Worm (Caenorhabditis elegans): ENCODE measurements around the gene ndus-8.

Gene ndus-8

DNA sequence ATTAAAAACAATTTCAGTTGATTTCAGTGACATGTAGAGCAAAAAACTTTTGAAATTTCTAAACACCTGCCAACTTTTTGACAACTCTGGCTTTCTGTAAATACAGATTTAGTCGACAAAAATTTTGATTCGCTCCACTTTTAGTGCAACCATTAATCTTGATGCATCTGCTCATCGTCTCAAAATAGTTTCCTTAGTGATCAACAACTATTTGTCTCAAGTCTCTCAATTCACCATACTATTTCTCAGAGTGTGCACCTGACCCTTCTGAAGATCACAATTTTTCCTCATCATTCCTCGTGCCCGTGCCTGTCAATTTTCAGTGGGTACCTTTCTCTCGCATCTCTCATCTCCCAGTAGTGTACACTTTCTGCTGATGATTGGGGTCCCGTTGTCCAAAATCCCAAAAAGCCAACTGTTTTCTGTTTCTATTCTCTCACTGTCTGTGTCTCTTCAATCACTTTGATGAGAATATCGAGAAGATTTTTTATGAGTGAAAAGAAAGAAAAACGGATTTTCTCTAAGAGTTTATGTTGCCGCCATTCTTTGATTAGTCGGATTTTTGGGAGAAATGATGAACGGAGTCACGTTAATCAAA lies 17.0 kb downstream of the ndus-8 start (continued):
- peak; percentile 28 for TF ChIP-seq C16A3.4 (tag; optimal IDR thresholded peaks at IDR 0.05)
- TF ChIP-seq nhr-47 (tag; optimal IDR thresholded peaks at IDR 0.05) = peak; percentile 39
- TF ChIP-seq fos-1 (tag; optimal IDR thresholded peaks at IDR 0.05) = no peak
- no peak for TF ChIP-seq pqm-1 (tag; optimal IDR thresholded peaks at IDR 0.05)
- TF ChIP-seq dsc-1 (tag; optimal IDR thresholded peaks at IDR 0.05) = peak; percentile 43
- peak; percentile 67 for TF ChIP-seq unc-98 (GFP tag; IDR thresholded peaks at IDR 0.05)
- TF ChIP-seq dpl-1 (GFP tag; optimal IDR thresholded peaks at IDR 0.05) = peak; percentile 5 to 30 (median 19)
- peak; percentile 79 for TF ChIP-seq nhr-19 (GFP tag; conservative IDR thresholded peaks at IDR 0.05)
- TF ChIP-seq nhr-71 (tag; optimal IDR thresholded peaks at IDR 0.05) = peak; percentile 94
- TF ChIP-seq isw-1 (GFP tag; IDR thresholded peaks at IDR 0.05) = no peak
- TF ChIP-seq mdl-1 (tag; optimal IDR thresholded peaks at IDR 0.05) = peak in 1 of 2 experiments; percentile 14
- TF ChIP-seq zag-1 (tag; optimal IDR thresholded peaks at IDR 0.05) = no peak
- TF ChIP-seq ceh-82 (tag; optimal IDR thresholded peaks at IDR 0.05) = no peak
- no peak for TF ChIP-seq nhr-28 (tag; optimal IDR thresholded peaks at IDR 0.05)
- TF ChIP-seq lin-15B (tag; optimal IDR thresholded peaks at IDR 0.05) = no peak
- peak; percentile 80 for TF ChIP-seq snu-23 (GFP tag; optimal IDR thresholded peaks at IDR 0.05)
- TF ChIP-seq ces-1 (GFP tag; optimal IDR thresholded peaks at IDR 0.05) = no peak
- TF ChIP-seq lin-39 (tag; optimal IDR thresholded peaks at IDR 0.05) = peak; percentile 63
- no peak for TF ChIP-seq fkh-4 (tag; optimal IDR thresholded peaks at IDR 0.05; ENCODE audit: borderline replicate concordance)
- TF ChIP-seq nhr-20 (tag; optimal IDR thresholded peaks at IDR 0.05) = peak; percentile 77
- TF ChIP-seq aha-1 (tag; optimal IDR thresholded peaks at IDR 0.05) = no peak
- TF ChIP-seq fkh-10 (GFP tag; optimal IDR thresholded peaks at IDR 0.05) = no peak
- no peak for TF ChIP-seq skn-1 (tag; optimal IDR thresholded peaks at IDR 0.05)
- TF ChIP-seq sptf-1 (tag; optimal IDR thresholded peaks at IDR 0.05) = no peak
- no peak for TF ChIP-seq snpc-4 (tag; optimal IDR thresholded peaks at IDR 0.05)
- no peak for TF ChIP-seq ceh-63 (GFP tag; optimal IDR thresholded peaks at IDR 0.05)
- TF ChIP-seq rnt-1 (tag; optimal IDR thresholded peaks at IDR 0.05) = peak; percentile 88
- peak; percentile 74 for TF ChIP-seq blmp-1 (tag; optimal IDR thresholded peaks at IDR 0.05)
- TF ChIP-seq hlh-17 (GFP tag; optimal IDR thresholded peaks at IDR 0.05; ENCODE audit: borderline replicate concordance) = no peak
- no peak for TF ChIP-seq alr-1 (tag; optimal IDR thresholded peaks at IDR 0.05; ENCODE audit: borderline replicate concordance)
- TF ChIP-seq vab-15 (tag; optimal IDR thresholded peaks at IDR 0.05) = peak; percentile 25
- TF ChIP-seq tbx-2 (tag; optimal IDR thresholded peaks at IDR 0.05) = peak; percentile 58
- peak; percentile 40 for TF ChIP-seq lin-13 (GFP tag; optimal IDR thresholded peaks at IDR 0.05)

ce11 chrIII:7216226-7216625 lies 17.8 kb downstream of the ndus-8 start, which contains the start of gene R151.1:
Gene R151.1, plus strand, starts transcription at chrIII:7216526.
- TF ChIP-seq blmp-1 (tag; optimal IDR thresholded peaks at IDR 0.05) (no peak), sup-37 (GFP tag; optimal IDR thresholded peaks at IDR 0.05) (no peak), dpl-1 (GFP tag; optimal IDR thresholded peaks at IDR 0.05) (no peak), tbx-2 (tag; optimal IDR thresholded peaks at IDR 0.05) (no peak)

ce11 chrIII:7215532-7215931 lies 18.5 kb downstream of the ndus-8 start:
- TF ChIP-seq lsy-2 (tag; optimal IDR thresholded peaks at IDR 0.05) (peak in 1 of 2 experiments; percentile 41), snu-23 (GFP tag; optimal IDR thresholded peaks at IDR 0.05) (peak; percentile 9), C04F5.9 (tag; optimal IDR thresholded peaks at IDR 0.05) (no peak), lin-35 (GFP tag; optimal IDR thresholded peaks at IDR 0.05) (peak in 1 of 2 experiments; percentile 13), nhr-71 (tag; optimal IDR thresholded peaks at IDR 0.05) (peak; percentile 49), rnt-1 (tag; optimal IDR thresholded peaks at IDR 0.05) (peak; percentile 63), fos-1 (tag; optimal IDR thresholded peaks at IDR 0.05) (no peak), efl-1 (optimal IDR thresholded peaks at IDR 0.05) (no peak), efl-1 (GFP tag; optimal IDR thresholded peaks at IDR 0.05 in 1 of 2) (peak in 1 of 2 experiments; percentile 44), egl-27 (tag; optimal IDR thresholded peaks at IDR 0.05) (no peak), vab-15 (tag; optimal IDR thresholded peaks at IDR 0.05) (no peak), nhr-19 (GFP tag; conservative IDR thresholded peaks at IDR 0.05) (0 out of 2 replicates have a peak, but pooled peaks have one; percentile 6), fkh-4 (tag; optimal IDR thresholded peaks at IDR 0.05; ENCODE audit: borderline replicate concordance) (no peak), lin-14 (GFP tag; optimal IDR thresholded peaks at IDR 0.05) (peak; percentile 62)

All from whole organism, L1 larva.